Fruit fly (Drosophila melanogaster): ENCODE measurements around the gene Rab11.

dm6 chr3R:21078958-21079357 lies 32.2 kb upstream of the Rab11 start:
- TF ChIP-seq CG9948 (tag; optimal IDR thresholded peaks at IDR 0.05) (no peak), gl (tag; optimal IDR thresholded peaks at IDR 0.05) (no peak), Snoo (tag; optimal IDR thresholded peaks at IDR 0.05) (no peak), CG4496 (GFP tag; IDR thresholded peaks at IDR 0.05) (no peak), CG10348 (GFP tag; IDR thresholded peaks at IDR 0.05) (no peak), CG17806 (tag; optimal IDR thresholded peaks at IDR 0.05) (no peak)

Measured in whole organism, pupa.